Fruit fly (Drosophila melanogaster): ENCODE data around the gene t-Grip91.

t-Grip91 gene

dm6 chr2L:15770978-15771377 lies 12.9 kb upstream of the t-Grip91 start, which contains the start of gene Ku80 (continued):
- TF ChIP-seq inv (GFP tag; IDR thresholded peaks at IDR 0.05; ENCODE audit: partially characterized antibody), result no peak
- TF ChIP-seq MESR4 (GFP tag; optimal IDR thresholded peaks at IDR 0.05), result no peak
- TF ChIP-seq CG7556 (GFP tag; optimal IDR thresholded peaks at IDR 0.05), result no peak
- no peak for TF ChIP-seq cad (GFP tag; optimal IDR thresholded peaks at IDR 0.05)
- peak; percentile 39 for TF ChIP-seq CG2116 (GFP tag; optimal IDR thresholded peaks at IDR 0.05)
- no peak for TF ChIP-seq CG14667 (GFP tag; IDR thresholded peaks at IDR 0.05)
- peak; percentile 66; the same call in 1 of the 4 replicates for TF ChIP-seq chinmo (GFP tag; IDR thresholded peaks at IDR 0.05; ENCODE audit: partially characterized antibody)
- TF ChIP-seq CG14860 (GFP tag; IDR thresholded peaks at IDR 0.05; ENCODE audit: partially characterized antibody), result peak; percentile 72
- TF ChIP-seq ham (GFP tag; IDR thresholded peaks at IDR 0.05), result no peak
- peak; percentile 67 for TF ChIP-seq Sry-δ (GFP tag; optimal IDR thresholded peaks at IDR 0.05)
- peak; percentile 64 for TF ChIP-seq hbn (GFP tag; IDR thresholded peaks at IDR 0.05; ENCODE audit: partially characterized antibody)
- peak; percentile 74 for TF ChIP-seq gfzf (GFP tag; optimal IDR thresholded peaks at IDR 0.05)
- no peak for TF ChIP-seq Oli (tag; optimal IDR thresholded peaks at IDR 0.05)
- TF ChIP-seq Dfd (GFP tag; optimal IDR thresholded peaks at IDR 0.05), result no peak
- TF ChIP-seq CG17186 (GFP tag; optimal IDR thresholded peaks at IDR 0.05), result no peak
- no peak for TF ChIP-seq btn (GFP tag; optimal IDR thresholded peaks at IDR 0.05)
- TF ChIP-seq Ets97D (GFP tag; optimal IDR thresholded peaks at IDR 0.05), result peak; percentile 27
- TF ChIP-seq ind (GFP tag; optimal IDR thresholded peaks at IDR 0.05), result no peak
- peak; percentile 59; the same call in 1 of the 2 replicates for TF ChIP-seq unc-4 (GFP tag; IDR thresholded peaks at IDR 0.05; ENCODE audit: partially characterized antibody)
- TF ChIP-seq CG9797 (GFP tag; optimal IDR thresholded peaks at IDR 0.05), result peak; percentile 0
- 0 out of 3 replicates have a peak, but pooled peaks have one; percentile 16 for TF ChIP-seq CG2199 (GFP tag; IDR thresholded peaks at IDR 0.05)
- TF ChIP-seq tgo (GFP tag; IDR thresholded peaks at IDR 0.05), result no peak
- TF ChIP-seq CG8924 (tag; optimal IDR thresholded peaks at IDR 0.05), result no peak
- TF ChIP-seq seq (GFP tag; IDR thresholded peaks at IDR 0.05), result no peak
- peak; percentile 82 for TF ChIP-seq bbx (GFP tag; IDR thresholded peaks at IDR 0.05; ENCODE audit: partially characterized antibody)
- peak; percentile 94 for TF ChIP-seq Myb (GFP tag; optimal IDR thresholded peaks at IDR 0.05)
- TF ChIP-seq CG10565 (GFP tag; optimal IDR thresholded peaks at IDR 0.05), result no peak
- no peak for TF ChIP-seq sr (GFP tag; IDR thresholded peaks at IDR 0.05)
- peak; percentile 65 for TF ChIP-seq BEAF-32 (GFP tag; optimal IDR thresholded peaks at IDR 0.05)
- TF ChIP-seq CG7357 (GFP tag; IDR thresholded peaks at IDR 0.05), result no peak
- no peak for TF ChIP-seq Xrp1 (GFP tag; IDR thresholded peaks at IDR 0.05)
- TF ChIP-seq Ets65A (GFP tag), result peak; percentile 78
- peak; percentile 44; the same call in 1 of the 2 replicates for TF ChIP-seq CG42726 (GFP tag; IDR thresholded peaks at IDR 0.05; ENCODE audit: partially characterized antibody)
- peak; percentile 54; the same call in 1 of the 3 replicates for TF ChIP-seq mld (GFP tag; IDR thresholded peaks at IDR 0.05; ENCODE audit: partially characterized antibody)
- no peak for TF ChIP-seq CG6272 (GFP tag; IDR thresholded peaks at IDR 0.05)
- TF ChIP-seq CG13287 (GFP tag; IDR thresholded peaks at IDR 0.05; ENCODE audit: partially characterized antibody), result peak; percentile 79
- no peak for TF ChIP-seq lov (optimal IDR thresholded peaks at IDR 0.05)
- no peak for TF ChIP-seq lov (GFP tag; IDR thresholded peaks at IDR 0.05)
- no peak for TF ChIP-seq gce (GFP tag; IDR thresholded peaks at IDR 0.05)
- TF ChIP-seq vnd (GFP tag; IDR thresholded peaks at IDR 0.05; ENCODE audit: partially characterized antibody), result peak; percentile 70; the same call in 2 of the 3 replicates
- no peak for TF ChIP-seq Deaf1 (tag; optimal IDR thresholded peaks at IDR 0.05)
- no peak for TF ChIP-seq Camta (GFP tag; optimal IDR thresholded peaks at IDR 0.05)
- no peak for TF ChIP-seq stc (GFP tag; IDR thresholded peaks at IDR 0.05)
- no peak for TF ChIP-seq CG10654 (GFP tag; optimal IDR thresholded peaks at IDR 0.05)
- peak; percentile 17 for TF ChIP-seq trem (tag; optimal IDR thresholded peaks at IDR 0.05)
- TF ChIP-seq ato (GFP tag; IDR thresholded peaks at IDR 0.05; ENCODE audit: partially characterized antibody), result peak; percentile 76
- TF ChIP-seq gt (GFP tag; IDR thresholded peaks at IDR 0.05), result no peak
- no peak for TF ChIP-seq CG18011 (GFP tag; optimal IDR thresholded peaks at IDR 0.05)
- TF ChIP-seq hb (GFP tag; IDR thresholded peaks at IDR 0.05; ENCODE audit: partially characterized antibody), result peak; percentile 48; the same call in 2 of the 3 replicates
- TF ChIP-seq gcm2 (GFP tag; optimal IDR thresholded peaks at IDR 0.05), result no peak
- TF ChIP-seq ci (GFP tag; IDR thresholded peaks at IDR 0.05), result no peak
